Fruit fly (Drosophila melanogaster) whole organism, embryonic: ENCODE measurements around the gene IntS4.
A peak's percentile ranks its signal among the peaks of the same experiment; 100 is the strongest.

Experiments
- Adf1 ChIP-seq: fragments of 200-800 bp; sonication (Bioruptor generic); IDR thresholded peaks from 2 replicates; pipeline ENCODE4 v1.3.6; 2022; ENCODE audit warnings: missing biosample characterization, missing genetic modification characterization
- Aef1 ChIP-seq: fragments of 200-800 bp; sonication (Bioruptor generic); IDR thresholded peaks from 3 replicates; pipeline ENCODE4 v1.3.6; 2022; ENCODE audit warnings: missing biosample characterization, missing genetic modification characterization
- Antp ChIP-seq: fragments of 200-800 bp; sonication (Bioruptor generic); optimal IDR thresholded peaks from 3 replicates; lab custom pipeline; 2016; ENCODE audit warnings: missing biosample characterization, missing genetic modification characterization
- Awh ChIP-seq: fragments of 200-800 bp; sonication (Bioruptor generic); IDR thresholded peaks from 2 replicates; pipeline ENCODE4, ENCODE4 v1.3.6; 2022; ENCODE audit warnings: missing biosample characterization, missing genetic modification characterization
- BEAF-32 ChIP-seq: fragments of 200-800 bp; sonication (Bioruptor generic); optimal IDR thresholded peaks from 3 replicates; lab custom pipeline; 2017; ENCODE audit warnings: missing biosample characterization, missing genetic modification characterization, mild to moderate bottlenecking, moderate library complexity, missing genetic modification reagents
- Bgb ChIP-seq: fragments of 200-800 bp; sonication (Bioruptor generic); IDR thresholded peaks from 2 replicates; pipeline ENCODE4 v1.3.6; 2022; ENCODE audit warnings: missing biosample characterization, missing genetic modification characterization; ENCODE audit not compliant: partially characterized antibody
- CG10366 ChIP-seq: fragments of 200-800 bp; sonication (Bioruptor generic); IDR thresholded peaks from 2 replicates; pipeline ENCODE4 v1.3.6; 2022; ENCODE audit warnings: missing biosample characterization, missing genetic modification characterization
- CG10462 ChIP-seq: fragments of 200-800 bp; sonication (Bioruptor generic); optimal IDR thresholded peaks from 2 replicates; lab custom pipeline; 2016; ENCODE audit warnings: missing biosample characterization, missing genetic modification characterization
- CG10979 ChIP-seq: fragments of 200-800 bp; sonication (Bioruptor generic); optimal IDR thresholded peaks from 2 replicates; lab custom pipeline; 2018; ENCODE audit warnings: missing biosample characterization, mild to moderate bottlenecking, missing genetic modification characterization, moderate library complexity
- CG11247 ChIP-seq: fragments of 200-800 bp; sonication (Bioruptor generic); IDR thresholded peaks from 2 replicates; pipeline ENCODE4 v1.3.6; 2022; ENCODE audit warnings: missing biosample characterization, missing genetic modification characterization
- CG11504 ChIP-seq: fragments of 200-800 bp; sonication (Bioruptor generic); optimal IDR thresholded peaks from 3 replicates; lab custom pipeline; 2019; ENCODE audit warnings: missing biosample characterization, mild to moderate bottlenecking, missing genetic modification characterization, moderate library complexity
- CG12219 ChIP-seq: fragments of 200-800 bp; sonication (Bioruptor generic); optimal IDR thresholded peaks from 3 replicates; lab custom pipeline; 2018; ENCODE audit warnings: missing biosample characterization, mild to moderate bottlenecking, missing genetic modification characterization
- CG13775 ChIP-seq: fragments of 200-800 bp; sonication (Bioruptor generic); optimal IDR thresholded peaks from 3 replicates; lab custom pipeline; 2017; ENCODE audit warnings: missing biosample characterization, mild to moderate bottlenecking, missing genetic modification characterization
- CG15011 ChIP-seq: fragments of 200-800 bp; sonication (Bioruptor generic); optimal IDR thresholded peaks from 3 replicates; lab custom pipeline; 2018; ENCODE audit warnings: missing biosample characterization, mild to moderate bottlenecking, missing genetic modification characterization
- CG1602 ChIP-seq: fragments of 200-800 bp; sonication (Bioruptor generic); optimal IDR thresholded peaks from 3 replicates; lab custom pipeline; 2016; ENCODE audit warnings: missing biosample characterization, missing genetic modification characterization
- CG17186 ChIP-seq: fragments of 200-800 bp; sonication (Bioruptor generic); optimal IDR thresholded peaks from 3 replicates; lab custom pipeline; 2017; ENCODE audit warnings: missing biosample characterization, missing genetic modification reagents, missing genetic modification characterization
- CG17802 ChIP-seq: fragments of 200-800 bp; sonication (Bioruptor generic); optimal IDR thresholded peaks from 2 replicates; lab custom pipeline; 2018; ENCODE audit warnings: missing biosample characterization, mild to moderate bottlenecking, missing genetic modification characterization, moderate library complexity
- CG17912 ChIP-seq: fragments of 200-800 bp; sonication (Bioruptor generic); optimal IDR thresholded peaks from 2 replicates; lab custom pipeline; 2018; ENCODE audit warnings: missing biosample characterization, mild to moderate bottlenecking, missing genetic modification characterization
- CG18262 ChIP-seq: fragments of 200-800 bp; optimal IDR thresholded peaks from 3 replicates; lab custom pipeline; 2019; ENCODE audit warnings: missing biosample characterization, mild to moderate bottlenecking, missing genetic modification characterization, moderate library complexity
- CG31441 ChIP-seq: fragments of 200-800 bp; sonication (Bioruptor generic); IDR thresholded peaks from 2 replicates; pipeline ENCODE4 v1.3.6; 2022; ENCODE audit warnings: missing biosample characterization, missing genetic modification characterization
- CG4854 ChIP-seq: fragments of 200-800 bp; sonication (Bioruptor generic); optimal IDR thresholded peaks from 2 replicates; lab custom pipeline; 2016; ENCODE audit warnings: missing biosample characterization, missing genetic modification characterization, inconsistent platforms
- CG5180 ChIP-seq: fragments of 200-800 bp; sonication (Bioruptor generic); optimal IDR thresholded peaks from 3 replicates; lab custom pipeline; 2017; ENCODE audit warnings: missing biosample characterization, missing genetic modification characterization, mild to moderate bottlenecking, moderate library complexity, missing genetic modification reagents
- CG7372 ChIP-seq: fragments of 200-800 bp; sonication (Bioruptor generic); IDR thresholded peaks from 2 replicates; pipeline ENCODE4 v1.3.6; 2022; ENCODE audit warnings: missing biosample characterization, missing genetic modification characterization
- E2f2 ChIP-seq: fragments of 200-800 bp; sonication (Bioruptor generic); IDR thresholded peaks from 2 replicates; pipeline ENCODE4 v1.3.6; 2022; ENCODE audit warnings: missing biosample characterization, missing genetic modification characterization
- Kr ChIP-seq: fragments of 200-800 bp; sonication (Bioruptor generic); optimal IDR thresholded peaks from 2 replicates; lab custom pipeline; 2017; ENCODE audit warnings: missing biosample characterization, mild to moderate bottlenecking, missing genetic modification characterization
- Meics ChIP-seq: fragments of 200-800 bp; sonication (Bioruptor generic); optimal IDR thresholded peaks from 2 replicates; lab custom pipeline; 2017; ENCODE audit warnings: missing biosample characterization, mild to moderate bottlenecking, missing genetic modification characterization
- Sry-δ ChIP-seq: fragments of 200-800 bp; sonication (Bioruptor generic); optimal IDR thresholded peaks from 2 replicates; lab custom pipeline; 2016; ENCODE audit warnings: missing biosample characterization, missing genetic modification characterization
- bcd ChIP-seq: fragments of 200-800 bp; sonication (Bioruptor generic); optimal IDR thresholded peaks from 2 replicates; lab custom pipeline; 2017; ENCODE audit warnings: missing biosample characterization, mild to moderate bottlenecking, missing genetic modification characterization
- chm ChIP-seq: fragments of 200-800 bp; sonication (Bioruptor generic); IDR thresholded peaks from 2 replicates; pipeline ENCODE4 v1.3.6; 2022; ENCODE audit warnings: missing biosample characterization, missing genetic modification characterization
- crp ChIP-seq, 2 experiments: fragments of 200-800 bp; sonication (Bioruptor generic); optimal IDR thresholded peaks; 2 replicates in 1 of 2; 3 replicates in 1 of 2; lab custom pipeline; 2017; ENCODE audit warnings: missing biosample characterization in 2 of 2, missing genetic modification characterization in 2 of 2, mild to moderate bottlenecking in 1 of 2, moderate library complexity in 1 of 2
- disco-r ChIP-seq: fragments of 200-800 bp; sonication (Bioruptor generic); optimal IDR thresholded peaks from 2 replicates; lab custom pipeline; 2016; ENCODE audit warnings: missing biosample characterization, missing genetic modification characterization
- gcm2 ChIP-seq: fragments of 200-800 bp; sonication (Bioruptor generic); optimal IDR thresholded peaks from 2 replicates; lab custom pipeline; 2016; ENCODE audit warnings: missing biosample characterization, missing genetic modification characterization
- grn ChIP-seq: fragments of 200-800 bp; sonication (Bioruptor generic); optimal IDR thresholded peaks from 3 replicates; lab custom pipeline; 2017; ENCODE audit warnings: missing biosample characterization, missing genetic modification characterization
- gsb ChIP-seq: fragments of 200-800 bp; sonication (Bioruptor generic); IDR thresholded peaks from 2 replicates; pipeline ENCODE4 v1.3.6; 2022; ENCODE audit warnings: missing biosample characterization, missing genetic modification characterization
- jigr1 ChIP-seq: fragments of 200-800 bp; sonication (Bioruptor generic); IDR thresholded peaks from 3 replicates; pipeline ENCODE4 v1.3.6; 2022; ENCODE audit warnings: missing biosample characterization, missing genetic modification characterization
- jing ChIP-seq: fragments of 200-800 bp; sonication (Bioruptor generic); optimal IDR thresholded peaks from 2 replicates; lab custom pipeline; 2018; ENCODE audit warnings: missing biosample characterization, mild to moderate bottlenecking, missing genetic modification characterization
- lab ChIP-seq: fragments of 200-800 bp; sonication (Bioruptor generic); optimal IDR thresholded peaks from 3 replicates; lab custom pipeline; 2017; ENCODE audit warnings: missing biosample characterization, missing genetic modification characterization, mild to moderate bottlenecking, moderate library complexity, missing genetic modification reagents
- lmd ChIP-seq: fragments of 200-800 bp; sonication (Bioruptor generic); IDR thresholded peaks from 2 replicates; pipeline ENCODE4 v1.3.6; 2022; ENCODE audit warnings: missing biosample characterization, missing genetic modification characterization
- mam ChIP-seq: fragments of 200-800 bp; sonication (Bioruptor generic); optimal IDR thresholded peaks from 3 replicates; lab custom pipeline; 2016; ENCODE audit warnings: missing biosample characterization, missing genetic modification characterization
- org-1 ChIP-seq: fragments of 200-800 bp; sonication (Bioruptor generic); optimal IDR thresholded peaks from 2 replicates; lab custom pipeline; 2017; ENCODE audit warnings: missing biosample characterization, missing genetic modification characterization
- ranshi ChIP-seq: fragments of 200-800 bp; sonication (Bioruptor generic); IDR thresholded peaks from 2 replicates; pipeline ENCODE4 v1.3.6; 2022; ENCODE audit warnings: missing biosample characterization, missing genetic modification characterization
- scrt ChIP-seq: fragments of 200-800 bp; sonication (Bioruptor generic); optimal IDR thresholded peaks from 2 replicates; lab custom pipeline; 2018; ENCODE audit warnings: missing biosample characterization, mild to moderate bottlenecking, missing genetic modification characterization, moderate library complexity
- sim ChIP-seq: fragments of 200-800 bp; sonication (Bioruptor generic); IDR thresholded peaks from 2 replicates; pipeline ENCODE4 v1.3.6; 2022; ENCODE audit warnings: missing biosample characterization, missing genetic modification characterization
- slbo ChIP-seq: fragments of 200-800 bp; sonication (Bioruptor generic); IDR thresholded peaks from 2 replicates; pipeline ENCODE4 v1.3.6; 2022; ENCODE audit warnings: missing biosample characterization, missing genetic modification characterization
- stc ChIP-seq: fragments of 200-800 bp; sonication (Bioruptor generic); IDR thresholded peaks from 2 replicates; pipeline ENCODE4 v1.3.6; 2022; ENCODE audit warnings: missing biosample characterization, missing genetic modification characterization
- trem ChIP-seq: fragments of 200-800 bp; optimal IDR thresholded peaks from 3 replicates; lab custom pipeline; 2019; ENCODE audit warnings: missing biosample characterization, mild to moderate bottlenecking, missing genetic modification characterization, moderate library complexity
- twi ChIP-seq: fragments of 200-800 bp; optimal IDR thresholded peaks from 2 replicates; lab custom pipeline; 2019; ENCODE audit warnings: missing biosample characterization, mild to moderate bottlenecking, missing genetic modification characterization, moderate library complexity
- unc-4 ChIP-seq: fragments of 200-800 bp; sonication (Bioruptor generic); IDR thresholded peaks from 2 replicates; pipeline ENCODE4 v1.3.6; 2022; ENCODE audit warnings: missing biosample characterization, missing genetic modification characterization; ENCODE audit not compliant: partially characterized antibody

Gene IntS4

DNA sequence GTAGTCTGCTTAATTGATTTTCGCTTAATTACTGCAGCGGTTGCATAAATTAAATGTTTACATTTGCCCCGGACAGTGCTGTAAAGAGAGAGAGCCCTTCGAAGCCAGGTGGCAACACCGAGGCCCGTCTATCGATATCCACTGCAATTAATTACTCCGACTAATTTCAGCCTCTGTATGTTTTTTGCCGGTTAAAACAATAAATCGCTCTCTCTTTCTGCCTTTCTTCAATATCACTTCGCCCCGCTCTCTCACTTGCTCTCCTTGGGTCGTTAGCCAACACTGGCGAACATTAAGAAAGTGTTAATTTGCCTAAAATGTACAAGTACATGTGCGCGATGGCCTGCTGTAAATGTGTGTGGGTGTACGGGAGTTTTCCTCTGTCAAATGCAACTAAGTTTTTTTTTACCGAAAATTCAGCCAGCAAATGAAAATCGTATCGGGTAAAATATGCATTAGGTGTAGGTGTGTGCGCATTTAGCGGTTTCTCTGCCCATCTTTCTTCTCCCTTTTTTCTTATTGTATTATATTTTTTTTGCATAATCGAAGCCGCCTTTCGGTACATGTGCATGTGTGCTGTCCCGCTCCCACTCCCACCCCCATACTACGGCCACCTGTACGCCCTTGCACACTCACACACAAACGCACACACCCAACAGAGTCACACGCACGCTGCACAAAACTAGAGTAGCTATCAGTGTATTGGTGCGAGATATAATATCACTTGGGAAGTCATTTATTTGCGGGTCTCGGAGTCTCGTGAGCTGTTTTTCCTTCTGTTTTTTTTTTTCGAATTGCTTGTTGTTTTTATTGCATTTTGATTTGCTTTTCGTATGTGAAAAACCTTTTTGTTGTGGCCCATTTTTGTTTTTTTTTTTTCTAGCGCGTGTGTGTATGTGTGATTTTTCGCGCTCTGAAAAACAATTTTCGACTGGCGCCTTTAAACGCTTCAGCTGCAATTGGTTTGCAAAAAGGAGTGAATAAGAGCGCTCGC, 3.1 kb upstream of the IntS4 start (continued):
- TF ChIP-seq CG12219: no peak
- TF ChIP-seq disco-r (GFP tag; lab: Kevin White, UChicago): peak; percentile 10
- peak; percentile 65 for TF ChIP-seq lab (GFP tag; lab: Kevin White, UChicago)
- peak; percentile 13 for TF ChIP-seq trem
- TF ChIP-seq CG11247 (GFP tag; lab: Robert Waterston, UW): peak; percentile 47
- peak; percentile 58 for TF ChIP-seq BEAF-32 (GFP tag; lab: Kevin White, UChicago)
- no peak for TF ChIP-seq CG17802 (tag; lab: Kevin White, UChicago)
- no peak for TF ChIP-seq CG7372 (GFP tag; lab: Robert Waterston, UW)
- no peak; the same call in 1 of the 2 replicates for TF ChIP-seq CG31441 (GFP tag; lab: Robert Waterston, UW)
- no peak for TF ChIP-seq E2f2 (GFP tag; lab: Robert Waterston, UW)
- peak; percentile 31; the same call in 1 of the 2 replicates for TF ChIP-seq unc-4 (GFP tag; lab: Robert Waterston, UW)
- TF ChIP-seq CG10979 (tag; lab: Kevin White, UChicago): no peak
- no peak for TF ChIP-seq stc (GFP tag; lab: Robert Waterston, UW)
- no peak for TF ChIP-seq CG10366
- TF ChIP-seq Aef1 (GFP tag; lab: Robert Waterston, UW): no peak
- TF ChIP-seq CG17912 (GFP tag; lab: Kevin White, UChicago): no peak
- TF ChIP-seq gcm2 (GFP tag; lab: Kevin White, UChicago): no peak
- peak; percentile 36 for TF ChIP-seq Antp (GFP tag; lab: Kevin White, UChicago)
- no peak for TF ChIP-seq CG4854
- TF ChIP-seq jing (GFP tag; lab: Kevin White, UChicago): no peak
- no peak for TF ChIP-seq CG18262
- TF ChIP-seq Adf1 (GFP tag; lab: Robert Waterston, UW): no peak
- peak; percentile 19 for TF ChIP-seq CG17186 (GFP tag; lab: Kevin White, UChicago)
- no peak for TF ChIP-seq CG5180 (GFP tag; lab: Kevin White, UChicago)
- no peak for TF ChIP-seq CG13775
- no peak for TF ChIP-seq grn
- no peak for TF ChIP-seq CG10462 (GFP tag; lab: Kevin White, UChicago)
- TF ChIP-seq mam (GFP tag; lab: Kevin White, UChicago): peak; percentile 35
- no peak for TF ChIP-seq twi
- peak; percentile 58 for TF ChIP-seq Sry-δ (GFP tag; lab: Kevin White, UChicago)
- TF ChIP-seq chm: no peak; the same call in 1 of the 2 replicates
- TF ChIP-seq lmd: no peak
- TF ChIP-seq CG11504 (tag; lab: Kevin White, UChicago): no peak
- no peak; the same call in 1 of the 2 replicates for TF ChIP-seq Awh
- TF ChIP-seq slbo (GFP tag; lab: Robert Waterston, UW): peak; percentile 22; the same call in 1 of the 2 replicates
- TF ChIP-seq Meics: peak; percentile 39
- no peak for TF ChIP-seq org-1 (GFP tag; lab: Kevin White, UChicago)
- no peak for TF ChIP-seq bcd (GFP tag; lab: Kevin White, UChicago)
- no peak for TF ChIP-seq sim (GFP tag; lab: Robert Waterston, UW)
- no peak for TF ChIP-seq jigr1 (GFP tag; lab: Robert Waterston, UW)
- peak; percentile 41; the same call in 1 of the 2 replicates for TF ChIP-seq Bgb
- no peak for TF ChIP-seq gsb
- peak; percentile 75 for TF ChIP-seq Kr (GFP tag; lab: Kevin White, UChicago)
- no peak for TF ChIP-seq CG15011 (GFP tag; lab: Kevin White, UChicago)
- TF ChIP-seq scrt (GFP tag; lab: Kevin White, UChicago): peak; percentile 47
- no peak for TF ChIP-seq crp (GFP tag; optimal IDR thresholded peaks at IDR 0.05; lab: Kevin White, UChicago)
- TF ChIP-seq CG1602: no peak
- no peak for TF ChIP-seq ranshi (GFP tag; lab: Robert Waterston, UW)
